Fruit fly (Drosophila melanogaster): Measurements from ENCODE around the gene SkpC.

The SkpC gene

dm6 chrX:19842397-19843261 lies 26.8 kb downstream of the SkpC start (continued):
- TF ChIP-seq dsx (GFP tag; optimal IDR thresholded peaks at IDR 0.05; ENCODE audit: poor library complexity, severe bottlenecking) (no peak), Blimp-1 (GFP tag; optimal IDR thresholded peaks at IDR 0.05) (no peak), Ets21C (GFP tag; optimal IDR thresholded peaks at IDR 0.05) (peak; percentile 19), eg (GFP tag; IDR thresholded peaks at IDR 0.05) (no peak), CG31627 (GFP tag; optimal IDR thresholded peaks at IDR 0.05) (peak; percentile 41), CG11294 (GFP tag; IDR thresholded peaks at IDR 0.05) (no peak), Met (GFP tag; optimal IDR thresholded peaks at IDR 0.05) (peak; percentile 53), CG3032 (tag; optimal IDR thresholded peaks at IDR 0.05) (peak; percentile 49), Sox102F (GFP tag; optimal IDR thresholded peaks at IDR 0.05) (peak; percentile 33), Lpt (GFP tag; optimal IDR thresholded peaks at IDR 0.05) (no peak), CG4318 (GFP tag; optimal IDR thresholded peaks at IDR 0.05) (no peak), Hr4 (GFP tag; optimal IDR thresholded peaks at IDR 0.05) (no peak), salr (GFP tag; optimal IDR thresholded peaks at IDR 0.05) (peak in 1 of 2 experiments; percentile 14), CG32006 (GFP tag; optimal IDR thresholded peaks at IDR 0.05) (peak; percentile 30), CG15336 (GFP tag; IDR thresholded peaks at IDR 0.05) (no peak), CG6792 (GFP tag; optimal IDR thresholded peaks at IDR 0.05) (peak; percentile 45), acj6 (GFP tag; optimal IDR thresholded peaks at IDR 0.05) (peak; percentile 56), Eip75B (GFP tag; optimal IDR thresholded peaks at IDR 0.05) (peak; percentile 56), achi (GFP tag; optimal IDR thresholded peaks at IDR 0.05) (peak; percentile 44), Eip93F (GFP tag; optimal IDR thresholded peaks at IDR 0.05) (no peak), fkh (GFP tag; optimal IDR thresholded peaks at IDR 0.05) (no peak), fd59A (GFP tag; optimal IDR thresholded peaks at IDR 0.05) (peak; percentile 61), Hr38 (GFP tag; optimal IDR thresholded peaks at IDR 0.05) (no peak), pdm3 (GFP tag; optimal IDR thresholded peaks at IDR 0.05) (peak; percentile 40), Gug (GFP tag; IDR thresholded peaks at IDR 0.05) (no peak), CG11762 (GFP tag; optimal IDR thresholded peaks at IDR 0.05; ENCODE audit: insufficient read depth) (no peak), Sox15 (GFP tag; optimal IDR thresholded peaks at IDR 0.05) (peak; percentile 36), Hr39 (GFP tag; optimal IDR thresholded peaks at IDR 0.05) (peak; percentile 50), CG6854 (GFP tag; optimal IDR thresholded peaks at IDR 0.05) (no peak), CG11902 (GFP tag; optimal IDR thresholded peaks at IDR 0.05) (no peak), spab (GFP tag; optimal IDR thresholded peaks at IDR 0.05) (peak; percentile 55), CG16779 (tag; optimal IDR thresholded peaks at IDR 0.05) (no peak), CG10669 (GFP tag; optimal IDR thresholded peaks at IDR 0.05) (peak; percentile 55), topi (GFP tag; optimal IDR thresholded peaks at IDR 0.05) (peak; percentile 49), CG8119 (GFP tag; IDR thresholded peaks at IDR 0.05) (no peak), CG8319 (GFP tag; optimal IDR thresholded peaks at IDR 0.05) (no peak), fd85E (GFP tag; optimal IDR thresholded peaks at IDR 0.05) (no peak), cyc (GFP tag; optimal IDR thresholded peaks at IDR 0.05) (peak; percentile 46), CG10631 (GFP tag; optimal IDR thresholded peaks at IDR 0.05) (peak; percentile 62)

DNA sequence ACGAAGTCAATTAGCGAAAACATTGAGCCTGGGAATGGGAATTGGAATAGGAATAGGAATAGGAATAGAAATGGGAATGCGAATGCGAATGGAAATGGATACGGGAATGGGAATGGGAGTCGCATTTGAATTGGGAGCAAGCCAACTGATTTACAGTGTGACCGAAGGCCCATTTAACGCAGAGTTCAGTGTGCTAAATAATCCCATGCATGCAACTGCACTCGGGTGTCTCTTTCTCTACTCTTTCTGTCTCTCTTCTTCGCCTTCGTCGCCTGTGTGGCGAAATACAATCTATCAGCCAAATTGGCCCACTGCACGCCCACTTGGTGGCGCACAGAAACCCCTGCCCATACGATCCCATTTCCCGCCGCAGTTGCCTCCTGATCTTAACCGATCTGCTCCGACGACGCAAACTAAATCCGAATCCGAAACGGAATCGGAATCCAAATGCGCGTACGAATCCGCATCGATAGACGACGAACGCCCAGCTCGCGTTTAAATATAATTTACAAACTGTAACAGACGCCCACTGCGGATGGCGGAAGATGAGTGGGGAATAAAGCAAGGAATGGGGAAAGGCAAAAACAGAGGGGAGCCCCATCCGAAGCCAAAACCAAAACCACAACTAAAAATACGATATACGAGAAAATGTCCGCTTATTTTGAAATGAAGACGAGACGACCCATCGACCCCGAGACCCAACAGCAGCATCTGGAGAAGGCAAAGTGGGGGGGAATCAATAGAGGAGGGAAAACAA lies 28.3 kb downstream of the SkpC start:
- TF ChIP-seq CG6163 (GFP tag; IDR thresholded peaks at IDR 0.05): 0 out of 3 replicates have a peak, but pooled peaks have one; percentile 8
- TF ChIP-seq acj6 (GFP tag; optimal IDR thresholded peaks at IDR 0.05): no peak

All from whole organism, prepupa.